Worm (Caenorhabditis elegans): ENCODE results near the gene F34D10.9.

Gene F34D10.9

DNA sequence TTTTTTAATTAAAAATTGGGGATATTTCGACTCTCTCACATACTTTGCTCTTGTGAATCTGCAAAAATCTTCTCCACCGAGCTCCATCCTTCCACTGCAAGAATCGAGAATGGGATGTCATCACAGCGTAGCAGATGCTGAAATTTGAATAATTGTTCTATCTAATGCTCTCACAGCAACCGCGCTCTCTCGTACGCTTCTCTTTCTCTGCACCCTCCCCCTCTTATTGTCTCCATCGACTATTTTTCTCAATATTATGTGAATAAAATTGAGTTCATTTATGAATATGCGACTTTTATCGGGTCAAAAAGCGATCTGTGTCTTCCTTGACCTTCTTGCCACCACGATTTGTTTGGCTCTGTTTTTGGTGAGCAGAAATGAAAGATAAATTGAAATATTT lies 4.6 kb upstream of the F34D10.9 start, which contains the start of gene F34D10.3:
Gene F34D10.3 (plus strand): TSS at position 249 of the 400 bp plus-strand sequence.
- no peak for TF ChIP-seq hmbx-1 (tag; optimal IDR thresholded peaks at IDR 0.05)
- TF ChIP-seq F13C5.2 (tag; optimal IDR thresholded peaks at IDR 0.05): no peak
- TF ChIP-seq ama-1 (optimal IDR thresholded peaks at IDR 0.05): no peak
- TF ChIP-seq aly-1 (tag; optimal IDR thresholded peaks at IDR 0.05): no peak
- TF ChIP-seq ets-7 (tag; optimal IDR thresholded peaks at IDR 0.05): no peak
- TF ChIP-seq ceh-13 (GFP tag; optimal IDR thresholded peaks at IDR 0.05): no peak
- TF ChIP-seq tra-4 (tag; optimal IDR thresholded peaks at IDR 0.05): no peak
- no peak for TF ChIP-seq tbx-11 (GFP tag; IDR thresholded peaks at IDR 0.05)
- no peak for TF ChIP-seq B0310.2 (tag; optimal IDR thresholded peaks at IDR 0.05)
- TF ChIP-seq tbx-37 (GFP tag; conservative IDR thresholded peaks at IDR 0.05): no peak
- TF ChIP-seq flt-1 (GFP tag; IDR thresholded peaks at IDR 0.05): no peak
- TF ChIP-seq hnd-1 (tag; optimal IDR thresholded peaks at IDR 0.05): no peak
- TF ChIP-seq ceh-36 (tag; optimal IDR thresholded peaks at IDR 0.05): no peak
- TF ChIP-seq pes-1 (GFP tag; IDR thresholded peaks at IDR 0.05): no peak

ce11 chrIII:3730475-3730874 lies 1.1 kb upstream of the F34D10.9 start, which contains the start of gene F34D10.8:
TSS of gene F34D10.8 (plus strand) at chrIII:3730775.
- TF ChIP-seq hnd-1 (tag; optimal IDR thresholded peaks at IDR 0.05): no peak
- TF ChIP-seq sea-1 (GFP tag; conservative IDR thresholded peaks at IDR 0.05): no peak
- TF ChIP-seq tbx-37 (GFP tag; conservative IDR thresholded peaks at IDR 0.05): no peak
- TF ChIP-seq ceh-36 (tag; optimal IDR thresholded peaks at IDR 0.05): no peak
- no peak for TF ChIP-seq pes-1 (GFP tag; IDR thresholded peaks at IDR 0.05)
- no peak for TF ChIP-seq hmbx-1 (tag; optimal IDR thresholded peaks at IDR 0.05)
- no peak for TF ChIP-seq aly-1 (tag; optimal IDR thresholded peaks at IDR 0.05)
- TF ChIP-seq ceh-13 (GFP tag; optimal IDR thresholded peaks at IDR 0.05): no peak
- TF ChIP-seq hmg-4 (GFP tag; optimal IDR thresholded peaks at IDR 0.05): no peak
- TF ChIP-seq flt-1 (GFP tag; IDR thresholded peaks at IDR 0.05): no peak
- TF ChIP-seq scrt-1 (GFP tag; IDR thresholded peaks at IDR 0.05): no peak
- TF ChIP-seq tra-4 (tag; optimal IDR thresholded peaks at IDR 0.05): no peak
- no peak for TF ChIP-seq ets-7 (tag; optimal IDR thresholded peaks at IDR 0.05)
- TF ChIP-seq B0310.2 (tag; optimal IDR thresholded peaks at IDR 0.05): no peak
- no peak for TF ChIP-seq ama-1 (optimal IDR thresholded peaks at IDR 0.05)
- TF ChIP-seq tbx-11 (GFP tag; IDR thresholded peaks at IDR 0.05): no peak
- no peak for TF ChIP-seq F13C5.2 (tag; optimal IDR thresholded peaks at IDR 0.05)

DNA sequence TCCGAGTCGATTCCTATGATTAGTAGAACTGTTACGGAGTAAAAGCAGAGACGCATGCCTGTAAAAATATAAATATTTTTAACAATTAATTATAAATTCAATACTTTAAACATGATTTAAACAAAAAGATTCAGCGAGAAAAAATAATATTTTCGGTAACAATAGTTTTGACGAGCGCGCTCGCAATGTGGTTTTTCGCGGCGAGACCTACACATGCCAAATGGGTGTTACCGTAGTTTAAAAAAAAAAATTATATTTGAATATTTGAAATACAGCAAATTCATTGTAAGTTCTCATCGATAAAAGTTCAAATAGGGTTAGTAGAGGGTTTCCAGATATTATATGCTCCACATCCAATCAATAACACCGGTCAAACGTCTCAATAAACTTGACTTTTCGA lies 3.0 kb downstream of the F34D10.9 start, which contains the start of gene gldi-5:
Gene gldi-5 (minus strand): TSS at position 58 of the 400 bp plus-strand sequence.
- TF ChIP-seq ets-7 (tag; optimal IDR thresholded peaks at IDR 0.05): no peak
- no peak for TF ChIP-seq aly-1 (tag; optimal IDR thresholded peaks at IDR 0.05)
- no peak for TF ChIP-seq pes-1 (GFP tag; IDR thresholded peaks at IDR 0.05)
- no peak for TF ChIP-seq ceh-13 (GFP tag; optimal IDR thresholded peaks at IDR 0.05)
- TF ChIP-seq tra-4 (tag; optimal IDR thresholded peaks at IDR 0.05): no peak
- no peak for TF ChIP-seq ceh-36 (tag; optimal IDR thresholded peaks at IDR 0.05)
- no peak for TF ChIP-seq flt-1 (GFP tag; IDR thresholded peaks at IDR 0.05)
- TF ChIP-seq hmbx-1 (tag; optimal IDR thresholded peaks at IDR 0.05): no peak
- no peak for TF ChIP-seq hnd-1 (tag; optimal IDR thresholded peaks at IDR 0.05)
- TF ChIP-seq ama-1 (optimal IDR thresholded peaks at IDR 0.05): no peak
- no peak for TF ChIP-seq sea-1 (GFP tag; conservative IDR thresholded peaks at IDR 0.05)
- no peak for TF ChIP-seq tbx-11 (GFP tag; IDR thresholded peaks at IDR 0.05)
- no peak for TF ChIP-seq hmg-4 (GFP tag; optimal IDR thresholded peaks at IDR 0.05)
- TF ChIP-seq tbx-37 (GFP tag; conservative IDR thresholded peaks at IDR 0.05): no peak
- TF ChIP-seq scrt-1 (GFP tag; IDR thresholded peaks at IDR 0.05): no peak
- TF ChIP-seq F13C5.2 (tag; optimal IDR thresholded peaks at IDR 0.05): no peak

- TF ChIP-seq B0310.2 (tag; optimal IDR thresholded peaks at IDR 0.05) (no peak), tbx-11 (GFP tag; IDR thresholded peaks at IDR 0.05) (no peak), F13C5.2 (tag; optimal IDR thresholded peaks at IDR 0.05) (no peak), ets-7 (tag; optimal IDR thresholded peaks at IDR 0.05) (no peak), hmbx-1 (tag; optimal IDR thresholded peaks at IDR 0.05) (no peak), hnd-1 (tag; optimal IDR thresholded peaks at IDR 0.05) (no peak), hmg-4 (GFP tag; optimal IDR thresholded peaks at IDR 0.05) (no peak), tbx-37 (GFP tag; conservative IDR thresholded peaks at IDR 0.05) (no peak), aly-1 (tag; optimal IDR thresholded peaks at IDR 0.05) (no peak)
Measured at ce11 chrIII:3724880-3725279, 4.5 kb downstream of the F34D10.9 start, which contains the start of gene C14B1.12. TSS of gene C14B1.12 (minus strand) at chrIII:3724980.

- TF ChIP-seq hmbx-1 (tag; optimal IDR thresholded peaks at IDR 0.05) (no peak), scrt-1 (GFP tag; IDR thresholded peaks at IDR 0.05) (no peak), tra-4 (tag; optimal IDR thresholded peaks at IDR 0.05) (no peak), tbx-37 (GFP tag; conservative IDR thresholded peaks at IDR 0.05) (no peak), hmg-4 (GFP tag; optimal IDR thresholded peaks at IDR 0.05) (no peak), ceh-36 (tag; optimal IDR thresholded peaks at IDR 0.05) (no peak), tbx-11 (GFP tag; IDR thresholded peaks at IDR 0.05) (no peak), pes-1 (GFP tag; IDR thresholded peaks at IDR 0.05) (no peak), ama-1 (optimal IDR thresholded peaks at IDR 0.05) (no peak), sea-1 (GFP tag; conservative IDR thresholded peaks at IDR 0.05) (no peak), ceh-13 (GFP tag; optimal IDR thresholded peaks at IDR 0.05) (no peak), hnd-1 (tag; optimal IDR thresholded peaks at IDR 0.05) (no peak), ets-7 (tag; optimal IDR thresholded peaks at IDR 0.05) (no peak), F13C5.2 (tag; optimal IDR thresholded peaks at IDR 0.05) (no peak), flt-1 (GFP tag; IDR thresholded peaks at IDR 0.05) (no peak), B0310.2 (tag; optimal IDR thresholded peaks at IDR 0.05) (no peak), aly-1 (tag; optimal IDR thresholded peaks at IDR 0.05) (no peak)
Measured at ce11 chrIII:3723726-3724125, 5.7 kb downstream of the F34D10.9 start.

DNA sequence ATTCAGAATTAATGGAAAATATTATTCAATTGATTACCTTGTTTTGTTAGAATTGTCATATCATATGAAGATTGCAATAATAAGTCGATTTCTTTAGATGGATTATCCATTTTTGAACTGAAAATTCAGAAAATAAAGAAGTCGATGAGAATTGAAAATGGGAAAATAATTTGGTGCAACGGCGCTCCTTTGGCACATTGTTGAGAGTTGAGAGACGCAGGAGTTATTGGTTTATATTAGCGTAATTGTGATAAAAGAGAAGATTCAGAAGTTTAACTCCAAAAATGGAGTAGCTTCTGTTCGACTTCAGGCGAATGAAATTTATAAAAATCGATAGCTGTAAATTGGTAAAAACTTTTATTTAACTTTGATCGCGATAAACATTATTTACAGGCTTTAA lies 9.9 kb downstream of the F34D10.9 start, which contains the start of gene C14B1.8:
Gene C14B1.8 (minus strand): TSS at position 117 of the 400 bp plus-strand sequence.
- TF ChIP-seq hmg-4 (GFP tag; optimal IDR thresholded peaks at IDR 0.05) (no peak), sea-1 (GFP tag; conservative IDR thresholded peaks at IDR 0.05) (no peak), tbx-37 (GFP tag; conservative IDR thresholded peaks at IDR 0.05) (no peak), tbx-11 (GFP tag; IDR thresholded peaks at IDR 0.05) (no peak), ceh-13 (GFP tag; optimal IDR thresholded peaks at IDR 0.05) (no peak), ama-1 (optimal IDR thresholded peaks at IDR 0.05) (no peak), hmbx-1 (tag; optimal IDR thresholded peaks at IDR 0.05) (no peak)

ce11 chrIII:3716073-3716659 lies 13.3 kb downstream of the F34D10.9 start:
- TF ChIP-seq B0310.2 (tag; optimal IDR thresholded peaks at IDR 0.05) (no peak), scrt-1 (GFP tag; IDR thresholded peaks at IDR 0.05) (no peak), pes-1 (GFP tag; IDR thresholded peaks at IDR 0.05) (no peak), aly-1 (tag; optimal IDR thresholded peaks at IDR 0.05) (no peak), hnd-1 (tag; optimal IDR thresholded peaks at IDR 0.05) (no peak), ets-7 (tag; optimal IDR thresholded peaks at IDR 0.05) (no peak), hmg-4 (GFP tag; optimal IDR thresholded peaks at IDR 0.05) (no peak), sea-1 (GFP tag; conservative IDR thresholded peaks at IDR 0.05) (no peak), tbx-11 (GFP tag; IDR thresholded peaks at IDR 0.05) (no peak), ama-1 (optimal IDR thresholded peaks at IDR 0.05) (no peak), hmbx-1 (tag; optimal IDR thresholded peaks at IDR 0.05) (no peak), tra-4 (tag; optimal IDR thresholded peaks at IDR 0.05) (no peak), F13C5.2 (tag; optimal IDR thresholded peaks at IDR 0.05) (no peak), ceh-13 (GFP tag; optimal IDR thresholded peaks at IDR 0.05) (no peak), flt-1 (GFP tag; IDR thresholded peaks at IDR 0.05) (no peak), ceh-36 (tag; optimal IDR thresholded peaks at IDR 0.05) (no peak), tbx-37 (GFP tag; conservative IDR thresholded peaks at IDR 0.05) (no peak)
